Fruit fly (Drosophila melanogaster) whole organism, prepupa: ENCODE data around the gene ocn.

Experiments used
- Blimp-1 ChIP-seq: fragments of 200-800 bp; sonication (Bioruptor generic); optimal IDR thresholded peaks from 3 replicates; lab custom pipeline; 2017; ENCODE audit warnings: missing biosample characterization, missing genetic modification characterization, mild to moderate bottlenecking, moderate library complexity, missing genetic modification reagents
- CG11294 ChIP-seq: fragments of 200-800 bp; sonication (Bioruptor generic); IDR thresholded peaks from 2 replicates; pipeline ENCODE4 v1.3.6; 2022; ENCODE audit warnings: missing biosample characterization, missing genetic modification characterization
- CG11762 ChIP-seq: fragments of 200-800 bp; sonication (Bioruptor generic); optimal IDR thresholded peaks from 3 replicates; lab custom pipeline; 2016; ENCODE audit warnings: missing biosample characterization, missing genetic modification characterization; ENCODE audit not compliant: insufficient read depth
- CG11902 ChIP-seq: fragments of 200-800 bp; sonication (Bioruptor generic); optimal IDR thresholded peaks from 3 replicates; lab custom pipeline; 2016; ENCODE audit warnings: missing biosample characterization, missing genetic modification characterization
- CG15336 ChIP-seq: fragments of 200-800 bp; sonication (Bioruptor generic); IDR thresholded peaks from 2 replicates; pipeline ENCODE4 v1.3.6; 2022; ENCODE audit warnings: missing biosample characterization, missing genetic modification characterization
- CG1621 ChIP-seq: fragments of 200-800 bp; sonication (Bioruptor generic); optimal IDR thresholded peaks from 3 replicates; lab custom pipeline; 2018; ENCODE audit warnings: missing biosample characterization, mild to moderate bottlenecking, missing genetic modification characterization
- CG16779 ChIP-seq: fragments of 200-800 bp; sonication (Bioruptor generic); optimal IDR thresholded peaks from 3 replicates; lab custom pipeline; 2017; ENCODE audit warnings: missing biosample characterization, mild to moderate bottlenecking, missing genetic modification characterization
- CG3032 ChIP-seq: fragments of 200-800 bp; optimal IDR thresholded peaks from 2 replicates; lab custom pipeline; 2019; ENCODE audit warnings: missing biosample characterization, mild to moderate bottlenecking, missing genetic modification characterization, moderate library complexity
- CG31627 ChIP-seq: fragments of 200-800 bp; sonication (Bioruptor generic); optimal IDR thresholded peaks from 3 replicates; lab custom pipeline; 2016; ENCODE audit warnings: missing biosample characterization, missing genetic modification characterization
- CG32006 ChIP-seq: fragments of 200-800 bp; sonication (Bioruptor generic); optimal IDR thresholded peaks from 3 replicates; lab custom pipeline; 2017; ENCODE audit warnings: missing biosample characterization, mild to moderate bottlenecking, missing genetic modification characterization
- CG34406 ChIP-seq: fragments of 200-800 bp; sonication (Bioruptor generic); optimal IDR thresholded peaks from 3 replicates; lab custom pipeline; 2016; ENCODE audit warnings: missing biosample characterization, missing genetic modification characterization
- CG3919 ChIP-seq: fragments of 200-800 bp; sonication (Bioruptor generic); optimal IDR thresholded peaks from 3 replicates; lab custom pipeline; 2016; ENCODE audit warnings: missing biosample characterization, missing genetic modification characterization
- CG4318 ChIP-seq: fragments of 200-800 bp; sonication (Bioruptor generic); optimal IDR thresholded peaks from 3 replicates; lab custom pipeline; 2017; ENCODE audit warnings: missing biosample characterization, mild to moderate bottlenecking, missing genetic modification characterization
- CG6163 ChIP-seq: fragments of 200-800 bp; sonication (Bioruptor generic); IDR thresholded peaks from 3 replicates; pipeline ENCODE4 v1.3.6; 2022; ENCODE audit warnings: missing biosample characterization, missing genetic modification characterization
- CG6276 ChIP-seq: fragments of 200-800 bp; sonication (Bioruptor generic); optimal IDR thresholded peaks from 2 replicates; lab custom pipeline; 2017; ENCODE audit warnings: missing biosample characterization, mild to moderate bottlenecking, missing genetic modification characterization
- CG6792 ChIP-seq: fragments of 200-800 bp; sonication (Bioruptor generic); optimal IDR thresholded peaks from 3 replicates; lab custom pipeline; 2016; ENCODE audit warnings: missing biosample characterization, missing genetic modification characterization
- CG6854 ChIP-seq: fragments of 200-800 bp; sonication (Bioruptor generic); optimal IDR thresholded peaks from 2 replicates; lab custom pipeline; 2017; ENCODE audit warnings: missing biosample characterization, mild to moderate bottlenecking, missing genetic modification characterization
- CG7368 ChIP-seq: fragments of 200-800 bp; sonication (Bioruptor generic); optimal IDR thresholded peaks from 3 replicates; lab custom pipeline; 2016; ENCODE audit warnings: missing biosample characterization, missing genetic modification characterization
- CG8119 ChIP-seq: fragments of 200-800 bp; sonication (Bioruptor generic); IDR thresholded peaks from 3 replicates; pipeline ENCODE4 v1.3.6; 2022; ENCODE audit warnings: missing biosample characterization, missing genetic modification characterization
- CG8632 ChIP-seq: fragments of 200-800 bp; sonication (Bioruptor generic); optimal IDR thresholded peaks from 3 replicates; lab custom pipeline; 2016; ENCODE audit warnings: missing biosample characterization, missing genetic modification characterization
- CG9139 ChIP-seq: fragments of 200-800 bp; sonication (Bioruptor generic); optimal IDR thresholded peaks from 3 replicates; lab custom pipeline; 2017; ENCODE audit warnings: missing biosample characterization, mild to moderate bottlenecking, missing genetic modification characterization
- Eip75B ChIP-seq: fragments of 200-800 bp; sonication (Bioruptor generic); optimal IDR thresholded peaks from 3 replicates; lab custom pipeline; 2016; ENCODE audit warnings: missing biosample characterization, missing genetic modification characterization
- Eip78C ChIP-seq: fragments of 200-800 bp; sonication (Bioruptor generic); peaks from one replicate; lab custom pipeline; 2016; ENCODE audit warnings: missing biosample characterization, missing genetic modification characterization
- Eip93F ChIP-seq: fragments of 200-800 bp; sonication (Bioruptor generic); optimal IDR thresholded peaks from 2 replicates; lab custom pipeline; 2016; ENCODE audit warnings: missing biosample characterization, mild to moderate bottlenecking, missing genetic modification characterization
- Gug ChIP-seq: fragments of 200-800 bp; sonication (Bioruptor generic); IDR thresholded peaks from 2 replicates; pipeline ENCODE4 v1.3.6; 2022; ENCODE audit warnings: missing biosample characterization, missing genetic modification characterization
- Hr38 ChIP-seq: sonication (Bioruptor generic); optimal IDR thresholded peaks from 2 replicates; lab custom pipeline; 2016; ENCODE audit warnings: missing biosample characterization, missing genetic modification characterization
- Hr4 ChIP-seq: fragments of 200-800 bp; sonication (Bioruptor generic); optimal IDR thresholded peaks from 3 replicates; lab custom pipeline; 2016; ENCODE audit warnings: missing biosample characterization, missing genetic modification characterization
- Lpt ChIP-seq: fragments of 200-800 bp; sonication (Bioruptor generic); optimal IDR thresholded peaks from 3 replicates; lab custom pipeline; 2016; ENCODE audit warnings: missing biosample characterization, missing genetic modification characterization
- Met ChIP-seq: fragments of 200-800 bp; sonication (Bioruptor generic); optimal IDR thresholded peaks from 3 replicates; lab custom pipeline; 2016; ENCODE audit warnings: missing biosample characterization, missing genetic modification characterization
- OdsH ChIP-seq: fragments of 200-800 bp; sonication (Bioruptor generic); optimal IDR thresholded peaks from 3 replicates; lab custom pipeline; 2016; ENCODE audit warnings: missing biosample characterization, missing genetic modification characterization
- Smox ChIP-seq: fragments of 200-800 bp; sonication (Bioruptor generic); optimal IDR thresholded peaks from 3 replicates; lab custom pipeline; 2016; ENCODE audit warnings: missing biosample characterization, missing genetic modification characterization
- Sox102F ChIP-seq: fragments of 200-800 bp; sonication (Bioruptor generic); optimal IDR thresholded peaks from 2 replicates; lab custom pipeline; 2016; ENCODE audit warnings: missing biosample characterization, mild to moderate bottlenecking, missing genetic modification characterization
- Sox14 ChIP-seq: fragments of 200-800 bp; sonication (Bioruptor generic); optimal IDR thresholded peaks from 3 replicates; lab custom pipeline; 2016; ENCODE audit warnings: missing biosample characterization, missing genetic modification characterization
- Sox15 ChIP-seq: fragments of 200-800 bp; sonication (Bioruptor generic); optimal IDR thresholded peaks from 3 replicates; lab custom pipeline; 2016; ENCODE audit warnings: missing biosample characterization, missing genetic modification characterization
- achi ChIP-seq: fragments of 200-800 bp; sonication (Bioruptor generic); optimal IDR thresholded peaks from 3 replicates; lab custom pipeline; 2016; ENCODE audit warnings: missing biosample characterization, missing genetic modification characterization
- acj6 ChIP-seq: fragments of 200-800 bp; sonication (Bioruptor generic); optimal IDR thresholded peaks from 3 replicates; lab custom pipeline; 2016; ENCODE audit warnings: missing biosample characterization, missing genetic modification characterization
- cyc ChIP-seq: fragments of 200-800 bp; sonication (Bioruptor generic); optimal IDR thresholded peaks from 3 replicates; lab custom pipeline; 2016; ENCODE audit warnings: missing biosample characterization, missing genetic modification characterization
- dac ChIP-seq: fragments of 200-800 bp; sonication (Bioruptor generic); optimal IDR thresholded peaks from 2 replicates; lab custom pipeline; 2017; ENCODE audit warnings: missing biosample characterization, mild to moderate bottlenecking, missing genetic modification characterization
- dsx ChIP-seq: fragments of 200-800 bp; optimal IDR thresholded peaks from 3 replicates; lab custom pipeline; 2019; ENCODE audit warnings: missing biosample characterization, mild to moderate bottlenecking, missing genetic modification characterization, moderate library complexity; ENCODE audit not compliant: poor library complexity, severe bottlenecking
- esn ChIP-seq: fragments of 200-800 bp; sonication (Bioruptor generic); optimal IDR thresholded peaks from 2 replicates; lab custom pipeline; 2016; ENCODE audit warnings: missing biosample characterization, mild to moderate bottlenecking, missing genetic modification characterization, moderate library complexity
- fd59A ChIP-seq: fragments of 200-800 bp; sonication (Bioruptor generic); optimal IDR thresholded peaks from 2 replicates; lab custom pipeline; 2017; ENCODE audit warnings: missing biosample characterization, mild to moderate bottlenecking, missing genetic modification characterization, missing genetic modification reagents
- fd85E ChIP-seq: fragments of 200-800 bp; sonication (Bioruptor generic); optimal IDR thresholded peaks from 3 replicates; lab custom pipeline; 2016; ENCODE audit warnings: missing biosample characterization, missing genetic modification characterization
- net ChIP-seq: fragments of 200-800 bp; sonication (Bioruptor generic); optimal IDR thresholded peaks from 3 replicates; lab custom pipeline; 2016; ENCODE audit warnings: missing biosample characterization, missing genetic modification characterization
- pdm3 ChIP-seq: fragments of 200-800 bp; sonication (Bioruptor generic); optimal IDR thresholded peaks from 3 replicates; lab custom pipeline; 2016; ENCODE audit warnings: missing biosample characterization, missing genetic modification characterization
- spab ChIP-seq: fragments of 200-800 bp; sonication (Bioruptor generic); optimal IDR thresholded peaks from 2 replicates; lab custom pipeline; 2017; ENCODE audit warnings: missing biosample characterization, mild to moderate bottlenecking, missing genetic modification characterization, missing genetic modification reagents
- ss ChIP-seq, 2 experiments: fragments of 200-800 bp; sonication (Bioruptor generic); optimal IDR thresholded peaks; 2 replicates in 1 of 2; 3 replicates in 1 of 2; lab custom pipeline; 2017 to 2018; ENCODE audit warnings: mild to moderate bottlenecking in 2 of 2, missing biosample characterization in 2 of 2, missing genetic modification characterization in 2 of 2, moderate library complexity in 1 of 2
- topi ChIP-seq: fragments of 200-800 bp; sonication (Bioruptor generic); optimal IDR thresholded peaks from 3 replicates; lab custom pipeline; 2016; ENCODE audit warnings: missing biosample characterization, missing genetic modification characterization
- vri ChIP-seq: fragments of 200-800 bp; sonication (Bioruptor generic); optimal IDR thresholded peaks from 3 replicates; lab custom pipeline; 2016; ENCODE audit warnings: missing biosample characterization, mild to moderate bottlenecking, missing genetic modification characterization

The ocn gene

dm6 chr3R:30021559-30022451 lies 15.7 kb downstream of the ocn start, which contains the start of gene Mgat2 (continued):
- TF ChIP-seq fd85E, result no peak
- no peak for TF ChIP-seq CG11902 (GFP tag; lab: Kevin White, UChicago)
- TF ChIP-seq CG32006 (GFP tag; lab: Kevin White, UChicago), result no peak
- no peak for TF ChIP-seq net (GFP tag; lab: Kevin White, UChicago)
- TF ChIP-seq CG9139, result no peak
- TF ChIP-seq CG11294 (GFP tag; lab: Robert Waterston, UW), result no peak
- TF ChIP-seq esn (GFP tag; lab: Kevin White, UChicago), result peak; percentile 54
- TF ChIP-seq CG16779, result peak; percentile 50
- no peak for TF ChIP-seq CG7368

dm6 chr3R:30021009-30021408 lies 16.5 kb downstream of the ocn start:
- TF ChIP-seq CG8632 (GFP tag; lab: Kevin White, UChicago) (no peak), spab (GFP tag; lab: Kevin White, UChicago) (no peak), Gug (GFP tag; lab: Robert Waterston, UW) (peak; percentile 50; the same call in 1 of the 2 replicates), Blimp-1 (no peak), Met (GFP tag; lab: Kevin White, UChicago) (peak; percentile 31), Eip93F (no peak), Smox (GFP tag; lab: Kevin White, UChicago) (peak; percentile 14), CG34406 (peak; percentile 17), Hr38 (GFP tag; lab: Kevin White, UChicago) (no peak), pdm3 (no peak), CG6163 (GFP tag; lab: Robert Waterston, UW) (peak; percentile 74; the same call in 2 of the 3 replicates), esn (GFP tag; lab: Kevin White, UChicago) (peak; percentile 18), CG11294 (GFP tag; lab: Robert Waterston, UW) (peak; percentile 12; the same call in 1 of the 2 replicates), vri (no peak), CG8119 (GFP tag; lab: Robert Waterston, UW) (peak; percentile 52), net (GFP tag; lab: Kevin White, UChicago) (peak; percentile 33), CG6854 (GFP tag; lab: Kevin White, UChicago) (no peak), CG3919 (GFP tag; lab: Kevin White, UChicago) (peak; percentile 31), CG3032 (peak; percentile 23), Eip75B (GFP tag; lab: Kevin White, UChicago) (no peak), OdsH (GFP tag; lab: Kevin White, UChicago) (no peak), topi (GFP tag; lab: Kevin White, UChicago) (peak; percentile 12), Sox15 (no peak), cyc (GFP tag; lab: Kevin White, UChicago) (peak; percentile 5), dac (GFP tag; lab: Kevin White, UChicago) (peak; percentile 13), ss (GFP tag; optimal IDR thresholded peaks at IDR 0.05; lab: Kevin White, UChicago) (peak in 1 of 2 experiments; percentile 18), dsx (GFP tag; lab: Kevin White, UChicago) (no peak), CG6276 (GFP tag; lab: Kevin White, UChicago) (peak; percentile 56), fd59A (GFP tag; lab: Kevin White, UChicago) (peak; percentile 25), CG6792 (peak; percentile 24), Hr4 (no peak), CG32006 (GFP tag; lab: Kevin White, UChicago) (peak; percentile 62), CG31627 (GFP tag; lab: Kevin White, UChicago) (no peak), CG11762 (GFP tag; lab: Kevin White, UChicago) (no peak), acj6 (peak; percentile 9), achi (peak; percentile 1), Sox14 (GFP tag; lab: Kevin White, UChicago) (peak; percentile 7), Eip78C (peak; percentile 69), CG4318 (GFP tag; lab: Kevin White, UChicago) (no peak), Sox102F (GFP tag; lab: Kevin White, UChicago) (peak; percentile 24), CG15336 (peak; percentile 72), CG1621 (no peak), Lpt (no peak)
